Worm (Caenorhabditis elegans) whole organism, L4 larva: ENCODE results near the gene nhr-17.

ENCODE experiments used
- ceh-82 ChIP-seq: sonication (generic microtip); optimal IDR thresholded peaks from 2 replicates; lab custom pipeline; 2017; ENCODE audit warnings: missing biosample characterization, missing genetic modification characterization
- dpl-1 ChIP-seq: fragments of 150-350 bp; optimal IDR thresholded peaks from 2 replicates; lab custom pipeline; 2014; ENCODE audit warnings: missing biosample characterization, missing genetic modification reagents, missing genetic modification characterization
- dve-1 ChIP-seq: sonication (generic microtip); optimal IDR thresholded peaks from 2 replicates; lab custom pipeline; 2017; ENCODE audit warnings: antibody characterized with exemption, mild to moderate bottlenecking, missing genetic modification characterization, missing compliant biosample characterization; ENCODE audit not compliant: insufficient read depth
- fkh-10 ChIP-seq: fragments of 150-350 bp; optimal IDR thresholded peaks from 2 replicates; lab custom pipeline; 2014; ENCODE audit warnings: missing biosample characterization, missing genetic modification reagents, missing genetic modification characterization
- hlh-11 ChIP-seq: fragments of 200-800 bp; sonication (Bioruptor generic); optimal IDR thresholded peaks from 2 replicates; lab custom pipeline; 2018; ENCODE audit warnings: mild to moderate bottlenecking, missing genetic modification characterization, missing compliant biosample characterization
- mdl-1 ChIP-seq, 2 experiments: fragments of 150-350 bp in 1 of 2; sonication (generic microtip) in 1 of 2; optimal IDR thresholded peaks; 2 replicates each; lab custom pipeline; 2014 to 2017; ENCODE audit warnings: missing biosample characterization in 2 of 2, missing genetic modification characterization in 2 of 2
- mdt-29 ChIP-seq: fragments of 200-800 bp; sonication (Bioruptor generic); IDR thresholded peaks from 2 replicates; pipeline ENCODE4 v1.3.6; 2022; ENCODE audit warnings: missing genetic modification reagents, missing genetic modification characterization, missing compliant biosample characterization
- nhr-11 ChIP-seq: fragments of 150-350 bp; optimal IDR thresholded peaks from 2 replicates; lab custom pipeline; 2014; ENCODE audit warnings: missing biosample characterization, missing genetic modification characterization
- nhr-237 ChIP-seq: sonication (generic microtip); optimal IDR thresholded peaks from 2 replicates; lab custom pipeline; 2017; ENCODE audit warnings: missing biosample characterization, missing genetic modification characterization
- snpc-4 ChIP-seq: fragments of 150-350 bp; optimal IDR thresholded peaks from 2 replicates; lab custom pipeline; 2014; ENCODE audit warnings: missing biosample characterization, missing genetic modification characterization
- spr-3 ChIP-seq: fragments of 200-800 bp; sonication (Bioruptor generic); optimal IDR thresholded peaks from 2 replicates; lab custom pipeline; 2018; ENCODE audit warnings: mild to moderate bottlenecking, missing genetic modification characterization, missing compliant biosample characterization

- TF ChIP-seq snpc-4 (tag; lab: Kevin White, UChicago) (no peak), spr-3 (GFP tag; lab: Kevin White, UChicago) (no peak), ceh-82 (tag; lab: Kevin White, UChicago) (no peak), hlh-11 (tag; lab: Kevin White, UChicago) (peak; percentile 18), dpl-1 (GFP tag; lab: Kevin White, UChicago) (no peak), mdl-1 (tag; optimal IDR thresholded peaks at IDR 0.05; lab: Kevin White, UChicago) (peak; percentile 63 to 84), nhr-237 (no peak), dve-1 (tag; lab: Kevin White, UChicago) (no peak), fkh-10 (peak; percentile 74), mdt-29 (no peak), nhr-11 (tag; lab: Kevin White, UChicago) (no peak)
These were observed 38.4 kb downstream of the nhr-17 start for ce11 chrX:12629257-12629656.
